Fruit fly (Drosophila melanogaster): ENCODE results near the gene DNAlig4.

DNA sequence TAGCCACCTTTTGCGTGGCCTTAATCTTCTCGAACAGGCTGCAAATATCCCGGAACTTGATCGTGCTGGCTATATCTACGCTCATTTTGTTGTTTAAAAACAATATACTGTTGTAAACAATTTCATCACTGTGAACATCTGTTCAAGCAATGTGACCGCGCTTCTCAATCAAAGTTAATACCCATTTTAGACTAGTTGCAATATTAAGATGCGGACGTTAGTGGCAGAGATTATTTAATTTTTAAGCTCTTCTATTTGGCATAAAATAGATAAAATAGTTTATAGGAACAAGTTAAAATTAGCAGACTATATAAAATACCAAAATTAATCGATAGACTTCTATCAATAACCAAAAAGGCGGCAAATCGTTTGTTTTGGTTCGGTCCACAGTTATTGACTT is at the start of gene DNAlig4, which contains the start of gene CG11164:
- TF ChIP-seq h (GFP tag; optimal IDR thresholded peaks at IDR 0.05) (no peak), HLH106 (tag; optimal IDR thresholded peaks at IDR 0.05) (no peak), br (GFP tag; optimal IDR thresholded peaks at IDR 0.05) (no peak), Dfd (GFP tag; optimal IDR thresholded peaks at IDR 0.05) (no peak), Mio (GFP tag; optimal IDR thresholded peaks at IDR 0.05) (no peak), OdsH (GFP tag; optimal IDR thresholded peaks at IDR 0.05) (no peak), Hr78 (GFP tag; optimal IDR thresholded peaks at IDR 0.05) (no peak), Vsx2 (GFP tag; optimal IDR thresholded peaks at IDR 0.05; ENCODE audit: partially characterized antibody) (no peak), CG9705 (GFP tag; optimal IDR thresholded peaks at IDR 0.05) (no peak), Hnf4 (GFP tag; optimal IDR thresholded peaks at IDR 0.05) (no peak), dmrt93B (GFP tag; optimal IDR thresholded peaks at IDR 0.05) (no peak), dl (GFP tag; optimal IDR thresholded peaks at IDR 0.05; ENCODE audit: insufficient read depth in 1 of 2, partially characterized antibody in 2 of 2) (no peak), usp (GFP tag; optimal IDR thresholded peaks at IDR 0.05) (no peak), psq (GFP tag; optimal IDR thresholded peaks at IDR 0.05) (no peak)
